Worm (Caenorhabditis elegans): Measurements from ENCODE around the gene ugt-46.

The ugt-46 gene

ce11 chrX:535728-536127 is 5.6 kb upstream of the ugt-46 start, which contains the start of gene F28C10.3 (continued):
- TF ChIP-seq unc-30 (tag; optimal IDR thresholded peaks at IDR 0.05) (no peak), nhr-85 (tag) (peak; percentile 98), zip-4 (GFP tag; optimal IDR thresholded peaks at IDR 0.05) (peak; percentile 32), unc-98 (GFP tag; IDR thresholded peaks at IDR 0.05) (no peak), nhr-84 (tag; optimal IDR thresholded peaks at IDR 0.05) (no peak), vab-15 (tag; optimal IDR thresholded peaks at IDR 0.05) (no peak), isw-1 (GFP tag; IDR thresholded peaks at IDR 0.05) (peak; percentile 55), ztf-4 (tag; optimal IDR thresholded peaks at IDR 0.05) (peak; percentile 2), lin-14 (GFP tag; optimal IDR thresholded peaks at IDR 0.05) (peak; percentile 96), C34B4.2 (tag; optimal IDR thresholded peaks at IDR 0.05) (no peak), blmp-1 (tag; optimal IDR thresholded peaks at IDR 0.05) (peak; percentile 80), unc-62 (GFP tag; optimal IDR thresholded peaks at IDR 0.05) (no peak), nhr-71 (tag; optimal IDR thresholded peaks at IDR 0.05) (peak; percentile 91), unc-130 (tag; optimal IDR thresholded peaks at IDR 0.05) (peak; percentile 21), fkh-10 (GFP tag; optimal IDR thresholded peaks at IDR 0.05) (peak; percentile 67), unc-86 (tag; optimal IDR thresholded peaks at IDR 0.05) (peak; percentile 71), nhr-19 (GFP tag; conservative IDR thresholded peaks at IDR 0.05) (peak; percentile 73), skn-1 (tag; optimal IDR thresholded peaks at IDR 0.05) (peak; percentile 93), Y116A8C.19 (tag; optimal IDR thresholded peaks at IDR 0.05; ENCODE audit: borderline replicate concordance) (no peak), irx-1 (tag; optimal IDR thresholded peaks at IDR 0.05) (peak; percentile 64), pag-3 (tag; optimal IDR thresholded peaks at IDR 0.05; ENCODE audit: borderline replicate concordance, insufficient read depth) (peak; percentile 61), sptf-1 (tag; optimal IDR thresholded peaks at IDR 0.05) (no peak), aha-1 (tag; optimal IDR thresholded peaks at IDR 0.05) (no peak), ztf-11 (tag; optimal IDR thresholded peaks at IDR 0.05) (no peak), egl-13 (tag; optimal IDR thresholded peaks at IDR 0.05) (peak; percentile 50), jun-1 (tag; optimal IDR thresholded peaks at IDR 0.05) (peak; percentile 81), ces-1 (GFP tag; optimal IDR thresholded peaks at IDR 0.05) (no peak), ets-5 (GFP tag; IDR thresholded peaks at IDR 0.05) (no peak), alr-1 (tag; optimal IDR thresholded peaks at IDR 0.05; ENCODE audit: borderline replicate concordance) (no peak), snu-23 (GFP tag; optimal IDR thresholded peaks at IDR 0.05) (peak; percentile 87), ceh-8 (GFP tag; optimal IDR thresholded peaks at IDR 0.05) (no peak), elt-2 (tag; optimal IDR thresholded peaks at IDR 0.05) (no peak), ceh-90 (tag; optimal IDR thresholded peaks at IDR 0.05) (no peak), sox-4 (tag; optimal IDR thresholded peaks at IDR 0.05) (peak; percentile 51), mep-1 (tag; optimal IDR thresholded peaks at IDR 0.05) (peak; percentile 68), nhr-90 (tag; optimal IDR thresholded peaks at IDR 0.05; ENCODE audit: poor library complexity) (peak; percentile 79), lin-15B (tag; optimal IDR thresholded peaks at IDR 0.05) (no peak), efl-3 (GFP tag; optimal IDR thresholded peaks at IDR 0.05) (no peak), ceh-82 (tag; optimal IDR thresholded peaks at IDR 0.05) (peak; percentile 65 to 89 (median 71))

DNA sequence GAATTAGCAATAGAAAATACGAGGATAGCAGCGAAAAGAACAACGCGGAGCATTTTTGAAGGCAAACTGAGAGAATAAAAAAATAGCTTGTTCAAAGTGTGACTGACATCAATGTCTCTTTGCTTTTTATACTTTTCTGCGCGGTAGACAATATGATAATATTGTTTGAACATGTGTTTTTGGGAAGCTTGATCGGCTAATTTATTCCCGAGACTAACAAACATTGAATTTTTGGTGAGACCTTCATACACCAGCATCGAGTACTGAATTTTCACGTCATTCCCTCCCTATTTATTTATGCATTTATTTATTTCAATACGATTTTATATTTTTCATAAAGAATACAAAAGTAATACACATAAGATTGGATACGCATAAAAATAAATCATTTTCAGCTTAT is 820 bp upstream of the ugt-46 start, which contains the start of gene B0310.6:
Gene B0310.6, minus strand, starts transcription at position 101 of the 400 bp plus-strand sequence.
- TF ChIP-seq C16A3.4 (tag; optimal IDR thresholded peaks at IDR 0.05): no peak
- no peak for TF ChIP-seq nhr-12 (tag; optimal IDR thresholded peaks at IDR 0.05)
- TF ChIP-seq egl-27 (tag; optimal IDR thresholded peaks at IDR 0.05): no peak
- TF ChIP-seq ceh-88 (GFP tag; IDR thresholded peaks at IDR 0.05): no peak
- TF ChIP-seq irx-1 (tag; optimal IDR thresholded peaks at IDR 0.05): no peak
- no peak for TF ChIP-seq C34B4.2 (tag; optimal IDR thresholded peaks at IDR 0.05)
- TF ChIP-seq unc-62 (GFP tag; optimal IDR thresholded peaks at IDR 0.05): no peak
- no peak for TF ChIP-seq fos-1 (tag; optimal IDR thresholded peaks at IDR 0.05)
